Worm (Caenorhabditis elegans) whole organism, L4 larva: Measurements from ENCODE around the gene puf-9.

Experiments used
- F44E2.7 ChIP-seq: fragments of 200-800 bp; sonication (Bioruptor generic); IDR thresholded peaks from 2 replicates; pipeline ENCODE4 v2.1.2; 2022; ENCODE audit warnings: missing genetic modification characterization, missing compliant biosample characterization
- Y48G9A.11 ChIP-seq: fragments of 200-800 bp; sonication (Bioruptor generic); IDR thresholded peaks from 2 replicates; pipeline ENCODE4 v1.3.6; 2022; ENCODE audit warnings: missing genetic modification reagents, missing genetic modification characterization, missing compliant biosample characterization
- Y75B8A.6 ChIP-seq: fragments of 200-800 bp; sonication (Bioruptor generic); IDR thresholded peaks from 2 replicates; pipeline ENCODE4 v1.3.6; 2022; ENCODE audit warnings: missing genetic modification reagents, missing genetic modification characterization, missing compliant biosample characterization
- ZK337.2 ChIP-seq: fragments of 200-800 bp; sonication (Bioruptor generic); IDR thresholded peaks from 2 replicates; pipeline ENCODE4 v1.3.6; 2022; ENCODE audit warnings: missing genetic modification reagents, missing genetic modification characterization, missing compliant biosample characterization
- aha-1 ChIP-seq: fragments of 150-350 bp; peaks from one replicate; lab custom pipeline; 2014; ENCODE audit warnings: missing biosample characterization, missing genetic modification characterization
- aly-2 ChIP-seq: sonication (generic microtip); optimal IDR thresholded peaks from 2 replicates; lab custom pipeline; 2018; ENCODE audit warnings: missing biosample characterization, missing genetic modification characterization
- ama-1 ChIP-seq: fragments of 150-350 bp; optimal IDR thresholded peaks from 2 replicates; lab custom pipeline; 2014; ENCODE audit warnings: inconsistent platforms, mixed read lengths
- ceh-32 ChIP-seq: sonication (generic microtip); optimal IDR thresholded peaks from 2 replicates; lab custom pipeline; 2016; ENCODE audit warnings: mild to moderate bottlenecking, missing genetic modification characterization, missing compliant biosample characterization; ENCODE audit not compliant: poor library complexity
- daf-16 ChIP-seq, 3 experiments: sonication (generic microtip); optimal IDR thresholded peaks; 2 replicates each; lab custom pipeline; 2016 to 2017; ENCODE audit warnings: missing genetic modification characterization in 3 of 3, missing genetic modification reagents in 3 of 3, mild to moderate bottlenecking in 2 of 3, missing compliant biosample characterization in 2 of 3, missing biosample characterization in 1 of 3, moderate library complexity in 1 of 3
- daf-8 ChIP-seq: fragments of 200-800 bp; sonication (Bioruptor generic); IDR thresholded peaks from 2 replicates; pipeline ENCODE4 v1.3.6; 2022; ENCODE audit warnings: missing genetic modification characterization, missing compliant biosample characterization
- dmd-8 ChIP-seq: fragments of 200-800 bp; sonication (Bioruptor generic); IDR thresholded peaks from 2 replicates; pipeline ENCODE4 v1.3.6; 2022; ENCODE audit warnings: missing genetic modification characterization, missing compliant biosample characterization
- dmd-9 ChIP-seq: fragments of 200-800 bp; sonication (Bioruptor generic); IDR thresholded peaks from 2 replicates; pipeline ENCODE4 v1.3.6; 2022; ENCODE audit warnings: missing genetic modification reagents, missing genetic modification characterization, missing compliant biosample characterization
- gei-8 ChIP-seq: fragments of 200-800 bp; sonication (Bioruptor generic); optimal IDR thresholded peaks from 2 replicates; lab custom pipeline; 2018; ENCODE audit warnings: mild to moderate bottlenecking, missing genetic modification characterization, missing compliant biosample characterization
- hlh-30 ChIP-seq: sonication (generic microtip); optimal IDR thresholded peaks from 2 replicates; lab custom pipeline; 2017; ENCODE audit warnings: antibody characterized with exemption, mild to moderate bottlenecking, missing genetic modification characterization, missing compliant biosample characterization; ENCODE audit not compliant: insufficient read depth
- hmg-1.1 ChIP-seq: fragments of 200-800 bp; sonication (Bioruptor generic); IDR thresholded peaks from 2 replicates; pipeline ENCODE4 v1.3.6; 2022; ENCODE audit warnings: missing genetic modification reagents, missing genetic modification characterization, missing compliant biosample characterization
- lim-7 ChIP-seq: fragments of 200-800 bp; sonication (Bioruptor generic); IDR thresholded peaks from 2 replicates; pipeline ENCODE4 v1.3.6; 2022; ENCODE audit warnings: missing genetic modification characterization, missing compliant biosample characterization
- lin-13 ChIP-seq: fragments of 150-350 bp; optimal IDR thresholded peaks from 2 replicates; lab custom pipeline; 2014; ENCODE audit warnings: missing biosample characterization, missing genetic modification reagents, missing genetic modification characterization
- lin-29 ChIP-seq: fragments of 200-800 bp; sonication (Bioruptor generic); IDR thresholded peaks from 2 replicates; pipeline ENCODE4 v1.3.6; 2022; ENCODE audit warnings: missing genetic modification reagents, missing genetic modification characterization, missing compliant biosample characterization
- madf-5 ChIP-seq, 2 experiments: fragments of 200-800 bp; sonication (Bioruptor generic); IDR thresholded peaks; 2 replicates each; pipeline ENCODE4 v1.3.6; 2022; ENCODE audit warnings: missing compliant biosample characterization in 2 of 2, missing genetic modification characterization in 2 of 2
- mdl-1 ChIP-seq, 2 experiments: fragments of 150-350 bp in 1 of 2; sonication (generic microtip) in 1 of 2; optimal IDR thresholded peaks; 2 replicates each; lab custom pipeline; 2014 to 2017; ENCODE audit warnings: missing biosample characterization in 2 of 2, missing genetic modification characterization in 2 of 2
- mep-1 ChIP-seq: fragments of 150-350 bp; sonication (generic microtip); optimal IDR thresholded peaks from 3 replicates; lab custom pipeline; 2014; ENCODE audit warnings: missing biosample characterization, missing genetic modification characterization
- nhr-25 ChIP-seq: sonication (generic microtip); optimal IDR thresholded peaks from 2 replicates; lab custom pipeline; 2017; ENCODE audit warnings: missing genetic modification characterization, mild to moderate bottlenecking, missing compliant biosample characterization, antibody characterized with exemption, moderate library complexity, borderline replicate concordance; ENCODE audit not compliant: insufficient read depth
- nhr-28 ChIP-seq: fragments of 150-350 bp; optimal IDR thresholded peaks from 2 replicates; lab custom pipeline; 2014; ENCODE audit warnings: missing biosample characterization, missing genetic modification characterization
- nhr-48 ChIP-seq: sonication (generic microtip); optimal IDR thresholded peaks from 2 replicates; lab custom pipeline; 2016; ENCODE audit warnings: mild to moderate bottlenecking, missing genetic modification characterization, missing compliant biosample characterization
- nhr-76 ChIP-seq: fragments of 150-350 bp; optimal IDR thresholded peaks from 2 replicates; lab custom pipeline; 2014; ENCODE audit warnings: missing biosample characterization, missing genetic modification characterization
- nhr-77 ChIP-seq: fragments of 150-350 bp; optimal IDR thresholded peaks from 2 replicates; lab custom pipeline; 2014; ENCODE audit warnings: missing biosample characterization, missing genetic modification characterization
- pha-4 ChIP-seq, 2 experiments: fragments of 150-350 bp in 1 of 2; fragments of 200-800 bp in 1 of 2; sonication (Bioruptor generic) in 1 of 2; IDR thresholded peaks in 1 of 2; optimal IDR thresholded peaks in 1 of 2; 2 replicates each; pipeline versions ENCODE4 v1.3.6 to Lab custom; 2014 to 2022; ENCODE audit warnings: missing genetic modification characterization in 2 of 2, missing genetic modification reagents in 2 of 2, missing biosample characterization in 1 of 2, missing compliant biosample characterization in 1 of 2
- php-3 ChIP-seq: fragments of 200-800 bp; sonication (Bioruptor generic); IDR thresholded peaks from 2 replicates; pipeline ENCODE4 v1.3.6; 2022; ENCODE audit warnings: missing genetic modification reagents, missing genetic modification characterization, missing compliant biosample characterization
- pqm-1 ChIP-seq: sonication (generic microtip); optimal IDR thresholded peaks from 2 replicates; lab custom pipeline; 2017; ENCODE audit warnings: missing biosample characterization, missing genetic modification characterization
- rbr-2 ChIP-seq: sonication (generic microtip); optimal IDR thresholded peaks from 2 replicates; lab custom pipeline; 2016; ENCODE audit warnings: missing genotype, missing genetic modification characterization, missing compliant biosample characterization
- skn-1 ChIP-seq: fragments of 150-350 bp; optimal IDR thresholded peaks from 2 replicates; lab custom pipeline; 2014; ENCODE audit warnings: missing biosample characterization, missing genetic modification characterization
- spr-1 ChIP-seq: sonication (generic microtip); optimal IDR thresholded peaks from 2 replicates; lab custom pipeline; 2016; ENCODE audit warnings: mild to moderate bottlenecking, missing genetic modification characterization, missing compliant biosample characterization
- spr-3 ChIP-seq: fragments of 200-800 bp; sonication (Bioruptor generic); optimal IDR thresholded peaks from 2 replicates; lab custom pipeline; 2018; ENCODE audit warnings: mild to moderate bottlenecking, missing genetic modification characterization, missing compliant biosample characterization
- tag-97 ChIP-seq: fragments of 200-800 bp; sonication (Bioruptor generic); IDR thresholded peaks from 2 replicates; pipeline ENCODE4 v1.3.6; 2022; ENCODE audit warnings: missing genetic modification characterization, missing compliant biosample characterization
- tra-1 ChIP-seq: fragments of 200-800 bp; sonication (Bioruptor generic); IDR thresholded peaks from 2 replicates; pipeline ENCODE4 v1.3.6; 2022; ENCODE audit warnings: missing genetic modification reagents, missing genetic modification characterization, missing compliant biosample characterization
- unc-130 ChIP-seq: sonication (generic microtip); optimal IDR thresholded peaks from 2 replicates; lab custom pipeline; 2016; ENCODE audit warnings: missing genetic modification reagents, missing genetic modification characterization, missing compliant biosample characterization
- unc-62 ChIP-seq, 3 experiments: fragments of 150-350 bp in 1 of 3; sonication (generic microtip); optimal IDR thresholded peaks in 2 of 3; peaks in 1 of 3; 1 replicate in 1 of 3; 2 replicates in 2 of 3; lab custom pipeline; 2014 to 2017; ENCODE audit warnings: missing biosample characterization in 3 of 3, missing genetic modification characterization in 3 of 3, missing genetic modification reagents in 3 of 3, missing genotype in 1 of 3
- vab-7 ChIP-seq: fragments of 200-800 bp; sonication (Bioruptor generic); IDR thresholded peaks from 2 replicates; pipeline ENCODE4 v1.3.6; 2022; ENCODE audit warnings: missing genetic modification reagents, missing genetic modification characterization, missing compliant biosample characterization
- zag-1 ChIP-seq: fragments of 150-350 bp; optimal IDR thresholded peaks from 2 replicates; lab custom pipeline; 2014; ENCODE audit warnings: missing biosample characterization, missing genetic modification characterization
- zip-11 ChIP-seq: fragments of 200-800 bp; sonication (Bioruptor generic); IDR thresholded peaks from 2 replicates; pipeline ENCODE4 v1.3.6; 2022; ENCODE audit warnings: missing genetic modification characterization, missing compliant biosample characterization

Gene puf-9

DNA sequence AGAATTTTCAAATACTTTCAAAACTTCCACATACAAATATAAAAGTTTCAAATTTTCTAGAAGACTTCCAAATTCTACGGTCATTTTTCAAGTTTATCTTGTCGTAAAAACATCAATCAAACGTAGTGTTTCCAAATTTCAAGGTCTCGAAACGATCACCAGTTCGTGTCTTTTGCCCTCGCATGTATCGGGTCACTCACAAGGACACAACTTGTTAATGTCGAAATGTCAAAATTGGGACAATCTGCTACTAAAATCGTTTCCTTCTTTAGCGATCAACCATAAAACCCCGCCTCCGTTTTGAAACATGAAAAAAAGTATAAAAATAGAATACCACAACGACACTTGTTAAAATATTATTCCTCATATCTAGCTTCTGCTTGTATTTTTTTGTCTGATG lies 37.9 kb upstream of the puf-9 start:
- TF ChIP-seq pha-4 (GFP tag; IDR thresholded peaks at IDR 0.05; lab: Robert Waterston, UW) (no peak), pha-4 (tag; optimal IDR thresholded peaks at IDR 0.05; lab: Kevin White, UChicago) (no peak), nhr-25 (tag; lab: Kevin White, UChicago) (peak; percentile 81), unc-62 (GFP tag; optimal IDR thresholded peaks at IDR 0.05 in 1 of 2; lab: Kevin White, UChicago) (peak in 1 of 2 experiments; percentile 96), unc-62 (tag; optimal IDR thresholded peaks at IDR 0.05; lab: Kevin White, UChicago) (no peak), nhr-28 (tag; lab: Kevin White, UChicago) (no peak), Y48G9A.11 (GFP tag; lab: Robert Waterston, UW) (no peak), daf-16 (GFP tag; optimal IDR thresholded peaks at IDR 0.05; lab: Kevin White, UChicago) (no peak), daf-16 (tag; optimal IDR thresholded peaks at IDR 0.05; lab: Kevin White, UChicago) (no peak), pqm-1 (tag; lab: Kevin White, UChicago) (no peak), mep-1 (tag; lab: Kevin White, UChicago) (no peak)

DNA sequence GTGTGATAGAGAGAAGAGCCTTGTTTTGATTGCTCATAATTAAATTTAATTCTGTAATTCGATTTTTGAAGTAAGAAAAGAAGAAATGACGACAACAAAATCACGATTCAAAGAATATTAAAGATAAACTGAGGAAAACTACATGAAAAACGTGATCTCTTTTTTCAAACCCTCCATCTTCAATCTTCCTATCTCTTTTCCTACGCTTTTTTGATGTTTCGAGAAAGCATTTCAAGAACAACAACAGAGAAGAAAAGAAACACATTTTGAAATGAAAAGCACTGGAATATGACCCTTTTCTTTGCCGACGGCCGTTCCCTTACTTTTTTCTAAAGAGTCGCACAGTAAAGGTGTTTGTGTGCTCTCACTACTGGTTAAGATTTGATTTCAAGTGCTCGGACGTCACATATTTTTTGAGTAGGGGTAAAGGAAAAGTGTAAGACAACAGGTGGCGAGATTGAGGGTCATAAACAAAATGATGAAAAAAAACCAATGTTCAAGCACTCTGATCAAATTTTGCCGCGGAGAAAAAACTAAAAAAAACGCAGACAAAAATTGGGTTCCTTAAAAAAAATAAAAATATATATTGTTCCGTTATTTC lies 35.4 kb upstream of the puf-9 start, which contains the start of gene F13D11.3:
TSS of gene F13D11.3 (minus strand) at position 51 of the 601 bp plus-strand sequence.
- TF ChIP-seq rbr-2 (no peak), ama-1 (lab: Kevin White, UChicago) (no peak), unc-130 (GFP tag; lab: Kevin White, UChicago) (no peak), lin-29 (GFP tag; lab: Robert Waterston, UW) (no peak), unc-62 (GFP tag; optimal IDR thresholded peaks at IDR 0.05 in 1 of 2; lab: Kevin White, UChicago) (peak in 1 of 2 experiments; percentile 77), unc-62 (tag; optimal IDR thresholded peaks at IDR 0.05; lab: Kevin White, UChicago) (no peak), daf-16 (GFP tag; optimal IDR thresholded peaks at IDR 0.05; lab: Kevin White, UChicago) (peak in 1 of 2 experiments; percentile 34), daf-16 (tag; optimal IDR thresholded peaks at IDR 0.05; lab: Kevin White, UChicago) (no peak), zag-1 (tag; lab: Kevin White, UChicago) (no peak)

DNA sequence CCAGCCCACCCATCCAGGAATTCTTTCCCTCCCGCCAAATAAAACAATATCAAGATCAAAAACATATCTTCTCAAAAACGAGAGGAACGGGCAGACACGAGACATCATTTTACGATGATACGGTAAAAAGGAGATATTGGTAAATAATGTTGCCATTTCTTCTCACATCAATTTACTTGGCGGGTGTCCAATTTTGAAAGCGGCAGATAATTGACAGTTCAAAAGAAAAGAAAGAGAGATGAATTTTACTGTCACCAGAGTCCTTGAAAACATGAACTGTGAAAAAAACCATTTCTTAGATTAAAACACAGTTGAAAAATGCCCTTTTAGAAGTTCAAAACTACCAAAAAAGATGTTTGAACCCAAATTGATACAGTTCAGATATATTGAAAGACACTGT lies 30.7 kb upstream of the puf-9 start:
- TF ChIP-seq dmd-8 (GFP tag; lab: Robert Waterston, UW) (no peak), aha-1 (tag; lab: Kevin White, UChicago) (peak; percentile 44), ceh-32 (tag; lab: Kevin White, UChicago) (no peak), gei-8 (GFP tag; lab: Kevin White, UChicago) (no peak), hlh-30 (tag; lab: Kevin White, UChicago) (peak; percentile 17), F44E2.7 (GFP tag; lab: Robert Waterston, UW) (no peak), madf-5 (GFP tag; IDR thresholded peaks at IDR 0.05; lab: Robert Waterston, UW) (no peak), dmd-9 (no peak), lin-13 (no peak), nhr-25 (tag; lab: Kevin White, UChicago) (peak; percentile 20), daf-8 (GFP tag; lab: Robert Waterston, UW) (no peak), skn-1 (tag; lab: Kevin White, UChicago) (no peak), spr-1 (tag; lab: Kevin White, UChicago) (no peak), spr-3 (GFP tag; lab: Kevin White, UChicago) (no peak), hmg-1.1 (no peak), tag-97 (GFP tag; lab: Robert Waterston, UW) (no peak), zip-11 (GFP tag; lab: Robert Waterston, UW) (no peak), mdl-1 (tag; optimal IDR thresholded peaks at IDR 0.05; lab: Kevin White, UChicago) (peak in 1 of 2 experiments; percentile 38), tra-1 (no peak), php-3 (GFP tag; lab: Robert Waterston, UW) (no peak), mep-1 (tag; lab: Kevin White, UChicago) (peak; percentile 31), nhr-48 (no peak), nhr-28 (tag; lab: Kevin White, UChicago) (peak; percentile 67), aly-2 (tag; lab: Kevin White, UChicago) (no peak), Y75B8A.6 (GFP tag; lab: Robert Waterston, UW) (no peak), ZK337.2 (GFP tag; lab: Robert Waterston, UW) (no peak), nhr-77 (tag; lab: Kevin White, UChicago) (no peak), nhr-76 (tag; lab: Kevin White, UChicago) (no peak), lim-7 (GFP tag; lab: Robert Waterston, UW) (no peak), vab-7 (GFP tag; lab: Robert Waterston, UW) (no peak)
